Worm (Caenorhabditis elegans): ENCODE measurements around the gene Y53G8AR.8.

Y53G8AR.8 gene

DNA sequence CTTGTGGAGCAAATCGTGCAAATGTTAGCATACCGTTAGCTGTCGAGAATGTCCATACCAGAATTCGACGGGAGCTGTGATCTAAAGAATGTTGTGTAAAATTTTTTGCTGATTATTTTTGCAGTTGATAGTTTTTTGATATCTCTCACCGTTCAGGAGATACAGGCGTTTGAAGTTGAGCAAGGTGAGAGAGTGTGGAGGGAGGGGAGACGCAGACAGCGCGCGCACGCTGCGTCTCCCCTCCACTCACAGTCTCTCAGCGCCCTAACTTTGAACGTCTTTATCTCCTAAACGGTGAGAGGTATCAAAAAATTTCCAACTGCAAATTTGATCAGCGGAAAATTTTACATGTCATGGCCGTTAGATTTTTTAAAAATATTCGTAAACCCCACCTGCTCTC lies 39.1 kb downstream of the Y53G8AR.8 start:
- TF ChIP-seq ceh-18 (tag; optimal IDR thresholded peaks at IDR 0.05): no peak
- no peak for TF ChIP-seq pros-1 (tag; optimal IDR thresholded peaks at IDR 0.05)
- no peak for TF ChIP-seq unc-3 (GFP tag; conservative IDR thresholded peaks at IDR 0.05)
- TF ChIP-seq unc-3 (tag; optimal IDR thresholded peaks at IDR 0.05): no peak
- TF ChIP-seq unc-42 (tag; optimal IDR thresholded peaks at IDR 0.05): no peak
- no peak for TF ChIP-seq npax-4 (tag; optimal IDR thresholded peaks at IDR 0.05)
- TF ChIP-seq K02D7.2 (tag; optimal IDR thresholded peaks at IDR 0.05): no peak
- no peak for TF ChIP-seq ttx-3 (tag; optimal IDR thresholded peaks at IDR 0.05)
- no peak for TF ChIP-seq C38D4.7 (GFP tag; optimal IDR thresholded peaks at IDR 0.05)
- no peak for TF ChIP-seq K09A11.1 (tag; optimal IDR thresholded peaks at IDR 0.05; ENCODE audit: insufficient read depth)
- TF ChIP-seq ceh-48 (tag; optimal IDR thresholded peaks at IDR 0.05): no peak
- no peak for TF ChIP-seq elt-2 (tag; optimal IDR thresholded peaks at IDR 0.05)
- no peak for TF ChIP-seq C08G9.2 (tag; optimal IDR thresholded peaks at IDR 0.05)
- TF ChIP-seq zip-5 (tag; optimal IDR thresholded peaks at IDR 0.05): no peak
- TF ChIP-seq che-1 (tag; optimal IDR thresholded peaks at IDR 0.05): no peak
- no peak for TF ChIP-seq hlh-8 (tag; optimal IDR thresholded peaks at IDR 0.05)

DNA sequence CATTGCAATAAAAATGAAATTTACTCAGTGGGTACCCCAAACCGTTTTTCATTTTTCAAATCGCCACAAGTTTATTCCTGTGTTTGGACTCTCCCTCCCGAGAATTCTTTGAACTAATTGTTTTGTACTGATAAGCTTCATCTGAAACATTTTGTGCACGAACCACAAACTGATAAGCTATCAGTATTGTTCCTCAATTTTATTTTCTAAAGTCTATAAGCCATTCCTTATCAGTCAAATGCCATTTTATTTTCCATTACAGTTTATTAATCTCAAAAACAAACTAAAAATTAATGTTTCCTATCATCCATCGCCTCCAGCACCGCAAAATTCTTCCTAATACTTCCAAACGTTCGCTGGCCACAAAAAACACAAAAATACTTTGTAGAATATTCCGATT lies 40.4 kb downstream of the Y53G8AR.8 start:
- TF ChIP-seq elt-2 (tag; optimal IDR thresholded peaks at IDR 0.05): peak; percentile 80
- TF ChIP-seq che-1 (tag; optimal IDR thresholded peaks at IDR 0.05): no peak

DNA sequence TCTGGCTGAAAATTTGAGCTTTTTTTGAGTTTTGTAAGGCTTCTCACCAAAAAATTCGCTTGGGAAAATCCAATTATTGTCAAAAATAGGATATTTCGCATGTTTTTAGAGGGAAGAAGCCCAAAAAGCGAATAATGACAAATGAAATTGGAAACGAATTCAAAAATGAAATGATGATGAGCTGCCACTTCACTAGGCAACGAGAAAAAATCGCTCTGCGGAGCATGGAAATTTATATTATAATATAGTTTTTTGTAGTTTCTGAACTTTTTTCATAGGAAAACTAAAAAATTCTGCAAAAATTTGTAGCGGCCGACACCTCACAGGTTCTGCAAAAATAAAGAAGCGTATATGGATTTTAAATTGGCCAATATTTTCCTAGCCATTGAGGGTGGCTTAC lies 41.1 kb downstream of the Y53G8AR.8 start, which contains the start of gene Y53G8AL.3:
Gene Y53G8AL.3 (minus strand): TSS at position 101 of the 400 bp plus-strand sequence.
- TF ChIP-seq T23F11.4 (GFP tag; optimal IDR thresholded peaks at IDR 0.05) (no peak), ahr-1 (tag; optimal IDR thresholded peaks at IDR 0.05) (no peak), nhr-232 (tag; optimal IDR thresholded peaks at IDR 0.05) (no peak), ceh-6 (GFP tag; optimal IDR thresholded peaks at IDR 0.05) (no peak), F13H6.1 (tag; optimal IDR thresholded peaks at IDR 0.05) (no peak), ceh-48 (tag; optimal IDR thresholded peaks at IDR 0.05) (no peak), npax-4 (tag; optimal IDR thresholded peaks at IDR 0.05) (no peak), tbx-2 (tag; optimal IDR thresholded peaks at IDR 0.05) (no peak), ref-2 (tag; optimal IDR thresholded peaks at IDR 0.05) (no peak), gmeb-2 (tag; optimal IDR thresholded peaks at IDR 0.05) (no peak), ama-1 (optimal IDR thresholded peaks at IDR 0.05) (no peak), C38D4.7 (GFP tag; optimal IDR thresholded peaks at IDR 0.05) (no peak), pqm-1 (tag; optimal IDR thresholded peaks at IDR 0.05) (no peak), sox-4 (tag; optimal IDR thresholded peaks at IDR 0.05) (no peak), unc-86 (tag; optimal IDR thresholded peaks at IDR 0.05) (no peak), unc-42 (tag; optimal IDR thresholded peaks at IDR 0.05) (no peak), ceh-9 (tag; optimal IDR thresholded peaks at IDR 0.05) (no peak), pag-3 (tag; optimal IDR thresholded peaks at IDR 0.05; ENCODE audit: borderline replicate concordance) (no peak)

ce11 chrIII:3250596-3251112 lies 43.5 kb downstream of the Y53G8AR.8 start, which contains the start of gene Y53G8AL.4:
Gene Y53G8AL.4, minus strand, starts transcription at chrIII:3250646.
- TF ChIP-seq gmeb-2 (tag; optimal IDR thresholded peaks at IDR 0.05): no peak
- no peak for TF ChIP-seq ceh-14 (tag; optimal IDR thresholded peaks at IDR 0.05)
- no peak for TF ChIP-seq ahr-1 (tag; optimal IDR thresholded peaks at IDR 0.05)
- TF ChIP-seq unc-55 (GFP tag; optimal IDR thresholded peaks at IDR 0.05): no peak
- no peak for TF ChIP-seq nfya-1 (tag; optimal IDR thresholded peaks at IDR 0.05)

DNA sequence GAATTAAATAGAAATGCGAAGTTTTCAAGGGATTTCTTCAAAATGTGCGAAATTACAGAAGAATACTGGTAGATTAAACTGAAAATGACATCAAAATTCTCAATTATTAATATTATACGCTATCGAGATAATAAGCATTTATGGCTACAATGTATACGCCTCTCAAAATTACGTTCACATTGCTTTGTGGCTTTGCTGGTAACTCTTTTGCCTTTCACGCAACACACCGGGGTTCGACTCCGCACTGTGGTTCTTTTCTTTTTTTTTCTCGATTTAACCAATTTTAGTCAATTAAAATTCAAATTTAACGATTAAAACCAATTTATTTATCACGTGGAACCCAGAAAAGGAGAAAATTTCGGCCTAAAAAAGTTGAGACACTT lies 45.1 kb downstream of the Y53G8AR.8 start:
- TF ChIP-seq C38D4.7 (GFP tag; optimal IDR thresholded peaks at IDR 0.05) (peak; percentile 33), unc-86 (tag; optimal IDR thresholded peaks at IDR 0.05) (peak; percentile 12), npax-4 (tag; optimal IDR thresholded peaks at IDR 0.05) (no peak), che-1 (tag; optimal IDR thresholded peaks at IDR 0.05) (peak; percentile 19), ceh-48 (tag; optimal IDR thresholded peaks at IDR 0.05) (peak; percentile 15), ceh-9 (tag; optimal IDR thresholded peaks at IDR 0.05) (no peak)
